Worm (Caenorhabditis elegans) whole organism, L1 larva: ENCODE results near the gene lon-1.

Experiments
- C16A3.4 ChIP-seq: fragments of 150-350 bp; optimal IDR thresholded peaks from 2 replicates; lab custom pipeline; 2014; ENCODE audit warnings: missing biosample characterization, missing genetic modification characterization
- C34B4.2 ChIP-seq: sonication (generic microtip); optimal IDR thresholded peaks from 2 replicates; lab custom pipeline; 2017; ENCODE audit warnings: mild to moderate bottlenecking, missing genetic modification characterization, missing compliant biosample characterization
- F16B12.6 ChIP-seq: fragments of 150-350 bp; optimal IDR thresholded peaks from 2 replicates; lab custom pipeline; 2014; ENCODE audit warnings: missing biosample characterization, missing genetic modification characterization
- Y116A8C.19 ChIP-seq: sonication (generic microtip); optimal IDR thresholded peaks from 2 replicates; lab custom pipeline; 2016; ENCODE audit warnings: missing compliant biosample characterization, missing genetic modification characterization, borderline replicate concordance
- aha-1 ChIP-seq: fragments of 150-350 bp; optimal IDR thresholded peaks from 2 replicates; lab custom pipeline; 2014; ENCODE audit warnings: missing biosample characterization, missing genetic modification characterization
- aly-2 ChIP-seq: fragments of 150-350 bp; optimal IDR thresholded peaks from 2 replicates; lab custom pipeline; 2014; ENCODE audit warnings: missing biosample characterization, missing genetic modification characterization
- blmp-1 ChIP-seq: fragments of 150-350 bp; optimal IDR thresholded peaks from 2 replicates; lab custom pipeline; 2014; ENCODE audit warnings: missing biosample characterization, missing genetic modification characterization
- ceh-63 ChIP-seq: fragments of 200-800 bp; sonication (Bioruptor generic); optimal IDR thresholded peaks from 2 replicates; lab custom pipeline; 2018; ENCODE audit warnings: mild to moderate bottlenecking, missing genetic modification characterization, missing compliant biosample characterization
- ceh-8 ChIP-seq: fragments of 200-800 bp; sonication (Bioruptor generic); optimal IDR thresholded peaks from 2 replicates; lab custom pipeline; 2018; ENCODE audit warnings: mild to moderate bottlenecking, missing genetic modification characterization, moderate library complexity, missing compliant biosample characterization
- ceh-82 ChIP-seq, 3 experiments: fragments of 150-350 bp in 1 of 3; sonication (generic microtip) in 2 of 3; optimal IDR thresholded peaks; 2 replicates each; lab custom pipeline; 2014 to 2017; ENCODE audit warnings: missing biosample characterization in 3 of 3, missing genetic modification characterization in 3 of 3
- egl-13 ChIP-seq: sonication (generic microtip); optimal IDR thresholded peaks from 2 replicates; lab custom pipeline; 2016; ENCODE audit warnings: missing genotype, missing genetic modification reagents, missing genetic modification characterization, missing compliant biosample characterization
- elt-2 ChIP-seq: sonication (generic microtip); optimal IDR thresholded peaks from 2 replicates; lab custom pipeline; 2016; ENCODE audit warnings: missing genetic modification characterization, mild to moderate bottlenecking, inconsistent platforms, missing compliant biosample characterization, missing genetic modification reagents
- elt-3 ChIP-seq, 6 experiments: fragments of 150-350 bp in 1 of 6; sonication (generic microtip); optimal IDR thresholded peaks; 2 replicates each; lab custom pipeline; 2017 to 2018; ENCODE audit warnings: missing biosample characterization in 6 of 6, missing genetic modification characterization in 6 of 6, inconsistent platforms in 1 of 6
- fkh-4 ChIP-seq: sonication (generic microtip); optimal IDR thresholded peaks from 2 replicates; lab custom pipeline; 2016; ENCODE audit warnings: missing compliant biosample characterization, missing genetic modification characterization, borderline replicate concordance
- fkh-8 ChIP-seq: sonication (generic microtip); optimal IDR thresholded peaks from 2 replicates; lab custom pipeline; 2016; ENCODE audit warnings: mild to moderate bottlenecking, missing genetic modification characterization, missing compliant biosample characterization
- grh-1 ChIP-seq: fragments of 200-800 bp; sonication (Bioruptor generic); IDR thresholded peaks from 2 replicates; pipeline ENCODE4 v1.3.6; 2022; ENCODE audit warnings: missing genetic modification reagents, missing genetic modification characterization, missing compliant biosample characterization
- hlh-4 ChIP-seq: sonication (generic microtip); optimal IDR thresholded peaks from 2 replicates; lab custom pipeline; 2016; ENCODE audit warnings: mild to moderate bottlenecking, missing genetic modification characterization, missing compliant biosample characterization
- irx-1 ChIP-seq: sonication (generic microtip); optimal IDR thresholded peaks from 2 replicates; lab custom pipeline; 2016; ENCODE audit warnings: missing genetic modification characterization, missing compliant biosample characterization
- isw-1 ChIP-seq: fragments of 200-800 bp; sonication (Bioruptor generic); IDR thresholded peaks from 2 replicates; pipeline ENCODE4 v1.3.6; 2022; ENCODE audit warnings: missing genetic modification characterization, missing compliant biosample characterization
- jun-1 ChIP-seq: fragments of 150-350 bp; optimal IDR thresholded peaks from 2 replicates; lab custom pipeline; 2014; ENCODE audit warnings: missing biosample characterization, missing genetic modification reagents, missing genetic modification characterization
- lin-39 ChIP-seq: fragments of 150-350 bp; optimal IDR thresholded peaks from 2 replicates; lab custom pipeline; 2014; ENCODE audit warnings: missing biosample characterization, missing genetic modification reagents, missing genetic modification characterization
- mab-9 ChIP-seq: fragments of 200-800 bp; sonication (Bioruptor generic); IDR thresholded peaks from 2 replicates; pipeline ENCODE4 v1.3.6; 2022; ENCODE audit warnings: missing genetic modification reagents, missing genetic modification characterization, missing compliant biosample characterization
- mdl-1 ChIP-seq, 2 experiments: fragments of 150-350 bp; optimal IDR thresholded peaks; 2 replicates each; lab custom pipeline; 2014 to 2017; ENCODE audit warnings: missing biosample characterization in 2 of 2, missing genetic modification characterization in 2 of 2, inconsistent platforms in 1 of 2
- nhr-11 ChIP-seq: fragments of 150-350 bp; optimal IDR thresholded peaks from 2 replicates; lab custom pipeline; 2014; ENCODE audit warnings: missing biosample characterization, missing genetic modification characterization
- nhr-19 ChIP-seq: fragments of 200-800 bp; sonication (Bioruptor generic); conservative IDR thresholded peaks from 2 replicates; pipeline ENCODE4 v1.3.6; 2022; ENCODE audit warnings: missing genetic modification characterization, missing compliant biosample characterization
- nhr-20 ChIP-seq: sonication (generic microtip); optimal IDR thresholded peaks from 2 replicates; lab custom pipeline; 2016; ENCODE audit warnings: mild to moderate bottlenecking, missing genetic modification characterization, missing compliant biosample characterization
- nhr-237 ChIP-seq: fragments of 150-350 bp; optimal IDR thresholded peaks from 2 replicates; lab custom pipeline; 2014; ENCODE audit warnings: missing biosample characterization, missing genetic modification characterization
- nhr-47 ChIP-seq: sonication (generic microtip); optimal IDR thresholded peaks from 2 replicates; lab custom pipeline; 2016; ENCODE audit warnings: mild to moderate bottlenecking, missing genetic modification characterization, moderate library complexity, missing compliant biosample characterization
- nhr-71 ChIP-seq: sonication (generic microtip); optimal IDR thresholded peaks from 2 replicates; lab custom pipeline; 2016; ENCODE audit warnings: mild to moderate bottlenecking, missing genetic modification characterization, moderate library complexity, missing compliant biosample characterization
- nhr-76 ChIP-seq: sonication (generic microtip); optimal IDR thresholded peaks from 2 replicates; lab custom pipeline; 2017; ENCODE audit warnings: missing biosample characterization, missing genetic modification characterization
- nhr-84 ChIP-seq: sonication (generic microtip); optimal IDR thresholded peaks from 2 replicates; lab custom pipeline; 2017; ENCODE audit warnings: missing biosample characterization, missing genetic modification characterization
- nhr-90 ChIP-seq: sonication (generic microtip); optimal IDR thresholded peaks from 2 replicates; lab custom pipeline; 2016; ENCODE audit warnings: mild to moderate bottlenecking, missing genetic modification characterization, missing compliant biosample characterization; ENCODE audit not compliant: poor library complexity
- pax-3 ChIP-seq: fragments of 200-800 bp; sonication (Bioruptor generic); optimal IDR thresholded peaks from 2 replicates; lab custom pipeline; 2018; ENCODE audit warnings: mild to moderate bottlenecking, missing genetic modification characterization, moderate library complexity, missing compliant biosample characterization
- rnt-1 ChIP-seq: sonication (generic microtip); optimal IDR thresholded peaks from 2 replicates; lab custom pipeline; 2016; ENCODE audit warnings: mild to moderate bottlenecking, missing genetic modification characterization, moderate library complexity, missing compliant biosample characterization
- snpc-4 ChIP-seq: fragments of 150-350 bp; optimal IDR thresholded peaks from 2 replicates; lab custom pipeline; 2014; ENCODE audit warnings: missing biosample characterization, missing genetic modification characterization
- sup-37 ChIP-seq: fragments of 200-800 bp; sonication (Bioruptor generic); optimal IDR thresholded peaks from 2 replicates; lab custom pipeline; 2018; ENCODE audit warnings: mild to moderate bottlenecking, missing genetic modification characterization, missing compliant biosample characterization
- tbx-2 ChIP-seq: sonication (generic microtip); optimal IDR thresholded peaks from 2 replicates; lab custom pipeline; 2016; ENCODE audit warnings: missing genetic modification characterization, missing compliant biosample characterization
- unc-62 ChIP-seq: fragments of 150-350 bp; optimal IDR thresholded peaks from 2 replicates; lab custom pipeline; 2014; ENCODE audit warnings: missing biosample characterization, missing genetic modification reagents, missing genetic modification characterization
- unc-98 ChIP-seq: fragments of 200-800 bp; sonication (Bioruptor generic); IDR thresholded peaks from 2 replicates; pipeline ENCODE4 v1.3.6; 2022; ENCODE audit warnings: missing genetic modification characterization, missing compliant biosample characterization
- xbp-1 ChIP-seq: sonication (generic microtip); optimal IDR thresholded peaks from 2 replicates; lab custom pipeline; 2016; ENCODE audit warnings: missing genetic modification characterization, missing compliant biosample characterization
- zag-1 ChIP-seq: fragments of 150-350 bp; optimal IDR thresholded peaks from 2 replicates; lab custom pipeline; 2014; ENCODE audit warnings: missing biosample characterization, missing genetic modification characterization
- ztf-11 ChIP-seq, 2 experiments: sonication (generic microtip); optimal IDR thresholded peaks; 2 replicates each; lab custom pipeline; 2016 to 2017; ENCODE audit warnings: missing genetic modification characterization in 2 of 2, missing biosample characterization in 1 of 2, missing compliant biosample characterization in 1 of 2

lon-1 gene

ce11 chrIII:5504164-5504563, 29.9 kb downstream of the lon-1 start (continued):
- TF ChIP-seq pax-3 (tag; lab: Kevin White, UChicago), result peak; percentile 63
- TF ChIP-seq nhr-71 (tag; lab: Kevin White, UChicago), result peak; percentile 77
- no peak for TF ChIP-seq unc-62 (GFP tag; lab: Kevin White, UChicago)
- no peak for TF ChIP-seq mab-9
- no peak for TF ChIP-seq nhr-84
- no peak for TF ChIP-seq zag-1 (tag; lab: Kevin White, UChicago)
- no peak for TF ChIP-seq C34B4.2 (tag; lab: Kevin White, UChicago)
- peak; percentile 41 for TF ChIP-seq irx-1 (tag; lab: Kevin White, UChicago)
- TF ChIP-seq C16A3.4 (tag; lab: Kevin White, UChicago), result peak; percentile 13
- TF ChIP-seq xbp-1 (tag; lab: Kevin White, UChicago), result peak; percentile 37
- no peak for TF ChIP-seq lin-39
- peak; percentile 16 for TF ChIP-seq snpc-4 (tag; lab: Kevin White, UChicago)
- TF ChIP-seq F16B12.6 (tag; lab: Kevin White, UChicago), result no peak
- no peak for TF ChIP-seq grh-1 (GFP tag; lab: Robert Waterston, UW)
- TF ChIP-seq hlh-4 (tag; lab: Kevin White, UChicago), result no peak
- TF ChIP-seq nhr-19 (GFP tag; lab: Robert Waterston, UW), result peak; percentile 38
- peak; percentile 83 for TF ChIP-seq blmp-1 (tag; lab: Kevin White, UChicago)
- TF ChIP-seq unc-98 (GFP tag; lab: Robert Waterston, UW), result no peak
- peak in 5 of 6 experiments; percentile 58 to 87 (median 62) for TF ChIP-seq elt-3 (tag; optimal IDR thresholded peaks at IDR 0.05; lab: Kevin White, UChicago)
- no peak for TF ChIP-seq ceh-63 (GFP tag; lab: Kevin White, UChicago)
- TF ChIP-seq elt-2, result no peak
- TF ChIP-seq mdl-1 (tag; optimal IDR thresholded peaks at IDR 0.05; lab: Kevin White, UChicago), result peak in 1 of 2 experiments; percentile 33
- no peak for TF ChIP-seq egl-13 (tag; lab: Kevin White, UChicago)
- TF ChIP-seq nhr-237, result peak; percentile 54
- TF ChIP-seq isw-1 (GFP tag; lab: Robert Waterston, UW), result no peak
- peak; percentile 26 to 64 (median 55) for TF ChIP-seq ceh-82 (tag; optimal IDR thresholded peaks at IDR 0.05; lab: Kevin White, UChicago)
- TF ChIP-seq jun-1 (tag; lab: Kevin White, UChicago), result peak; percentile 61
- TF ChIP-seq Y116A8C.19 (tag; lab: Kevin White, UChicago), result no peak
- TF ChIP-seq nhr-76 (tag; lab: Kevin White, UChicago), result no peak
- TF ChIP-seq nhr-11, result no peak
- peak; percentile 64 for TF ChIP-seq nhr-47 (tag; lab: Kevin White, UChicago)
- TF ChIP-seq sup-37, result no peak
- peak; percentile 48 for TF ChIP-seq fkh-8 (tag; lab: Kevin White, UChicago)
- peak; percentile 86 for TF ChIP-seq aly-2 (tag; lab: Kevin White, UChicago)
- TF ChIP-seq ceh-8 (GFP tag; lab: Kevin White, UChicago), result no peak
- no peak for TF ChIP-seq ztf-11 (tag; optimal IDR thresholded peaks at IDR 0.05; lab: Kevin White, UChicago)
- peak; percentile 87 for TF ChIP-seq rnt-1 (tag; lab: Kevin White, UChicago)
- TF ChIP-seq nhr-90 (tag; lab: Kevin White, UChicago), result no peak
- TF ChIP-seq fkh-4 (tag; lab: Kevin White, UChicago), result no peak
- TF ChIP-seq aha-1 (tag; lab: Kevin White, UChicago), result no peak
- no peak for TF ChIP-seq tbx-2 (tag; lab: Kevin White, UChicago)
- TF ChIP-seq nhr-20 (tag; lab: Kevin White, UChicago), result peak; percentile 72
